Fruit fly (Drosophila melanogaster): ENCODE results near the gene Atg4b.

Atg4b gene

dm6 chr3R:15347822-15348221 is 8.9 kb downstream of the Atg4b start, which contains the start of the genes CG42726 and CG42727 (continued):
- TF ChIP-seq CG11723 (GFP tag; optimal IDR thresholded peaks at IDR 0.05) (no peak), CG9932 (GFP tag; IDR thresholded peaks at IDR 0.05) (peak; percentile 53), lola (GFP tag; optimal IDR thresholded peaks at IDR 0.05) (peak in 1 of 3 experiments; percentile 17), NfI (GFP tag; optimal IDR thresholded peaks at IDR 0.05) (peak; percentile 36), Spps (tag; optimal IDR thresholded peaks at IDR 0.05) (no peak), tna (GFP tag; IDR thresholded peaks at IDR 0.05; ENCODE audit: partially characterized antibody) (no peak), NC2α (GFP tag; optimal IDR thresholded peaks at IDR 0.05) (no peak), HmgZ (tag; optimal IDR thresholded peaks at IDR 0.05) (peak; percentile 23), fd96Cb (tag; optimal IDR thresholded peaks at IDR 0.05) (peak; percentile 9), CG18262 (tag; optimal IDR thresholded peaks at IDR 0.05) (peak; percentile 14), zfh2 (GFP tag; optimal IDR thresholded peaks at IDR 0.05) (peak; percentile 26), CG9727 (GFP tag; optimal IDR thresholded peaks at IDR 0.05) (peak; percentile 8), sob (GFP tag; IDR thresholded peaks at IDR 0.05) (0 out of 2 replicates have a peak, but pooled peaks have one; percentile 42), CG18599 (GFP tag; optimal IDR thresholded peaks at IDR 0.05) (peak; percentile 5), CG13775 (GFP tag; optimal IDR thresholded peaks at IDR 0.05) (peak; percentile 14), CG14441 (GFP tag; IDR thresholded peaks at IDR 0.05) (0 out of 2 replicates have a peak, but pooled peaks have one; percentile 26), CG4424 (GFP tag; optimal IDR thresholded peaks at IDR 0.05) (peak; percentile 26), ken (GFP tag; IDR thresholded peaks at IDR 0.05) (peak; percentile 43; the same call in 1 of the 3 replicates), Xrp1 (GFP tag; IDR thresholded peaks at IDR 0.05) (peak; percentile 37; the same call in 1 of the 2 replicates), BEAF-32 (GFP tag; optimal IDR thresholded peaks at IDR 0.05) (peak; percentile 14), Dref (GFP tag; IDR thresholded peaks at IDR 0.05) (peak; percentile 41; the same call in 1 of the 2 replicates), Xbp1 (GFP tag; optimal IDR thresholded peaks at IDR 0.05) (peak; percentile 37), CG4617 (GFP tag; optimal IDR thresholded peaks at IDR 0.05; ENCODE audit: borderline replicate concordance) (peak; percentile 61), lbe (GFP tag; optimal IDR thresholded peaks at IDR 0.05) (peak; percentile 20), sens (GFP tag) (peak; percentile 58), MBD-R2 (GFP tag; IDR thresholded peaks at IDR 0.05) (peak; percentile 94), Rfx (GFP tag; IDR thresholded peaks at IDR 0.05) (peak; percentile 50; the same call in 1 of the 2 replicates), crp (GFP tag; optimal IDR thresholded peaks at IDR 0.05) (peak in 1 of 2 experiments; percentile 62), CG10147 (GFP tag; optimal IDR thresholded peaks at IDR 0.05) (peak; percentile 50), Mrtf (GFP tag; IDR thresholded peaks at IDR 0.05) (0 out of 3 replicates have a peak, but pooled peaks have one; percentile 12), grau (tag; optimal IDR thresholded peaks at IDR 0.05) (peak; percentile 39), CG17385 (GFP tag; optimal IDR thresholded peaks at IDR 0.05) (peak; percentile 96), vfl (GFP tag; optimal IDR thresholded peaks at IDR 0.05) (peak; percentile 16), Hmr (GFP tag; optimal IDR thresholded peaks at IDR 0.05) (peak; percentile 17), CG1603 (tag; optimal IDR thresholded peaks at IDR 0.05) (peak; percentile 45), phol (tag; optimal IDR thresholded peaks at IDR 0.05) (peak; percentile 47), CG4820 (GFP tag; optimal IDR thresholded peaks at IDR 0.05) (no peak), gt (GFP tag; IDR thresholded peaks at IDR 0.05) (no peak), MESR4 (GFP tag; optimal IDR thresholded peaks at IDR 0.05) (peak; percentile 75), CoRest (tag; optimal IDR thresholded peaks at IDR 0.05) (peak; percentile 22), nmo (GFP tag; optimal IDR thresholded peaks at IDR 0.05) (peak; percentile 36), CG17361 (GFP tag; IDR thresholded peaks at IDR 0.05) (0 out of 3 replicates have a peak, but pooled peaks have one; percentile 15), cato (GFP tag; optimal IDR thresholded peaks at IDR 0.05; ENCODE audit: borderline replicate concordance) (peak; percentile 0), E2f2 (GFP tag; IDR thresholded peaks at IDR 0.05) (peak; percentile 16; the same call in 1 of the 2 replicates), CG6689 (GFP tag; IDR thresholded peaks at IDR 0.05) (peak; percentile 38; the same call in 1 of the 2 replicates), YL-1 (GFP tag; optimal IDR thresholded peaks at IDR 0.05) (peak; percentile 21), Hr39 (optimal IDR thresholded peaks at IDR 0.05) (no peak), prd (optimal IDR thresholded peaks at IDR 0.05) (no peak), prd (GFP tag; IDR thresholded peaks at IDR 0.05) (peak; percentile 34; the same call in 1 of the 3 replicates), H2.0 (GFP tag; IDR thresholded peaks at IDR 0.05) (0 out of 2 replicates have a peak, but pooled peaks have one; percentile 19)
